Fruit fly (Drosophila melanogaster) whole organism, embryonic: ENCODE results near the gene Hinfp.

Experiments
- Abd-B ChIP-seq: fragments of 200-800 bp; sonication (Bioruptor generic); optimal IDR thresholded peaks from 2 replicates; lab custom pipeline; 2018; ENCODE audit warnings: missing biosample characterization, mild to moderate bottlenecking, missing genetic modification characterization, moderate library complexity
- CG1024 ChIP-seq: fragments of 200-800 bp; sonication (Bioruptor generic); IDR thresholded peaks from 2 replicates; pipeline ENCODE4 v1.3.6; 2022; ENCODE audit warnings: missing biosample characterization, missing genetic modification characterization
- CG11247 ChIP-seq: fragments of 200-800 bp; sonication (Bioruptor generic); IDR thresholded peaks from 2 replicates; pipeline ENCODE4 v1.3.6; 2022; ENCODE audit warnings: missing biosample characterization, missing genetic modification characterization
- CG12071 ChIP-seq: fragments of 200-800 bp; sonication (Bioruptor generic); optimal IDR thresholded peaks from 3 replicates; lab custom pipeline; 2018; ENCODE audit warnings: missing biosample characterization, mild to moderate bottlenecking, missing genetic modification characterization
- CG12391 ChIP-seq: fragments of 200-800 bp; sonication (Bioruptor generic); optimal IDR thresholded peaks from 3 replicates; lab custom pipeline; 2018; ENCODE audit warnings: missing biosample characterization, mild to moderate bottlenecking, missing genetic modification characterization, moderate library complexity
- CG12769 ChIP-seq: fragments of 200-800 bp; sonication (Bioruptor generic); optimal IDR thresholded peaks from 2 replicates; lab custom pipeline; 2019; ENCODE audit warnings: missing biosample characterization, mild to moderate bottlenecking, missing genetic modification characterization, moderate library complexity
- CG14710 ChIP-seq: fragments of 200-800 bp; sonication (Bioruptor generic); optimal IDR thresholded peaks from 3 replicates; lab custom pipeline; 2019; ENCODE audit warnings: missing biosample characterization, mild to moderate bottlenecking, missing genetic modification characterization, moderate library complexity
- CG15514 ChIP-seq: fragments of 200-800 bp; sonication (Bioruptor generic); optimal IDR thresholded peaks from 3 replicates; lab custom pipeline; 2017; ENCODE audit warnings: missing biosample characterization, missing genetic modification characterization, mild to moderate bottlenecking, moderate library complexity, missing genetic modification reagents
- CG1603 ChIP-seq: fragments of 200-800 bp; sonication (Bioruptor generic); optimal IDR thresholded peaks from 2 replicates; lab custom pipeline; 2019; ENCODE audit warnings: missing biosample characterization, mild to moderate bottlenecking, missing genetic modification characterization, moderate library complexity
- CG17612 ChIP-seq: fragments of 200-800 bp; sonication (Bioruptor generic); IDR thresholded peaks from 2 replicates; pipeline ENCODE4 v1.3.6; 2022; ENCODE audit warnings: missing biosample characterization, missing genetic modification characterization
- CG2129 ChIP-seq: fragments of 200-800 bp; sonication (Bioruptor generic); IDR thresholded peaks from 2 replicates; pipeline ENCODE4 v1.3.6; 2022; ENCODE audit warnings: missing biosample characterization, missing genetic modification characterization; ENCODE audit not compliant: partially characterized antibody
- CG2712 ChIP-seq: fragments of 200-800 bp; optimal IDR thresholded peaks from 3 replicates; lab custom pipeline; 2019; ENCODE audit warnings: missing biosample characterization, mild to moderate bottlenecking, missing genetic modification characterization, moderate library complexity
- CG3995 ChIP-seq: fragments of 200-800 bp; sonication (Bioruptor generic); optimal IDR thresholded peaks from 3 replicates; lab custom pipeline; 2016; ENCODE audit warnings: missing biosample characterization, missing genetic modification characterization
- CG6689 ChIP-seq: fragments of 200-800 bp; sonication (Bioruptor generic); IDR thresholded peaks from 2 replicates; pipeline ENCODE4 v1.3.6; 2022; ENCODE audit warnings: missing biosample characterization, missing genetic modification characterization
- CG6854 ChIP-seq: fragments of 200-800 bp; sonication (Bioruptor generic); optimal IDR thresholded peaks from 3 replicates; lab custom pipeline; 2017; ENCODE audit warnings: missing biosample characterization, mild to moderate bottlenecking, missing genetic modification characterization
- CG7745 ChIP-seq: fragments of 200-800 bp; sonication (Bioruptor generic); optimal IDR thresholded peaks from 2 replicates; lab custom pipeline; 2018; ENCODE audit warnings: missing biosample characterization, mild to moderate bottlenecking, missing genetic modification characterization, moderate library complexity
- CG7963 ChIP-seq: fragments of 200-800 bp; sonication (Bioruptor generic); IDR thresholded peaks from 3 replicates; pipeline ENCODE4 v1.3.6; 2022; ENCODE audit warnings: missing biosample characterization, missing genetic modification characterization; ENCODE audit not compliant: partially characterized antibody
- CG8944 ChIP-seq: fragments of 200-800 bp; sonication (Bioruptor generic); optimal IDR thresholded peaks from 3 replicates; lab custom pipeline; 2016; ENCODE audit warnings: missing biosample characterization, missing genetic modification characterization
- CTCF ChIP-seq: fragments of 200-800 bp; sonication (Bioruptor generic); optimal IDR thresholded peaks from 2 replicates; lab custom pipeline; 2017; ENCODE audit warnings: missing biosample characterization, mild to moderate bottlenecking, missing genetic modification characterization, moderate library complexity
- Dref ChIP-seq: fragments of 200-800 bp; sonication (Bioruptor generic); IDR thresholded peaks from 2 replicates; pipeline ENCODE4 v1.3.6; 2022; ENCODE audit warnings: missing biosample characterization, missing genetic modification characterization
- E2f1 ChIP-seq: fragments of 200-800 bp; sonication (Bioruptor generic); IDR thresholded peaks from 2 replicates; pipeline ENCODE4 v1.3.6; 2022; ENCODE audit warnings: missing biosample characterization, missing genetic modification characterization
- Elba2 ChIP-seq: fragments of 200-800 bp; sonication (Bioruptor generic); optimal IDR thresholded peaks from 3 replicates; lab custom pipeline; 2016; ENCODE audit warnings: missing biosample characterization, missing genetic modification characterization
- Gsc ChIP-seq: fragments of 200-800 bp; sonication (Bioruptor generic); IDR thresholded peaks from 2 replicates; pipeline ENCODE4 v1.3.6; 2022; ENCODE audit warnings: missing biosample characterization, missing genetic modification characterization
- Kr ChIP-seq: fragments of 200-800 bp; sonication (Bioruptor generic); optimal IDR thresholded peaks from 2 replicates; lab custom pipeline; 2017; ENCODE audit warnings: missing biosample characterization, mild to moderate bottlenecking, missing genetic modification characterization
- Mad ChIP-seq: fragments of 200-800 bp; sonication (Bioruptor generic); optimal IDR thresholded peaks from 2 replicates; lab custom pipeline; 2016; ENCODE audit warnings: missing biosample characterization, missing genetic modification characterization
- NK7.1 ChIP-seq: fragments of 200-800 bp; sonication (Bioruptor generic); optimal IDR thresholded peaks from 3 replicates; lab custom pipeline; 2016; ENCODE audit warnings: missing biosample characterization, missing genetic modification characterization
- Ravus ChIP-seq: fragments of 200-800 bp; sonication (Bioruptor generic); IDR thresholded peaks from 2 replicates; pipeline ENCODE4 v1.3.6; 2022; ENCODE audit warnings: missing biosample characterization, missing genetic modification characterization
- ac ChIP-seq: fragments of 200-800 bp; sonication (Bioruptor generic); optimal IDR thresholded peaks from 3 replicates; lab custom pipeline; 2017; ENCODE audit warnings: missing biosample characterization, mild to moderate bottlenecking, missing genetic modification characterization
- bab2 ChIP-seq: fragments of 200-800 bp; sonication (Bioruptor generic); optimal IDR thresholded peaks from 2 replicates; lab custom pipeline; 2016; ENCODE audit warnings: missing biosample characterization, missing genetic modification characterization
- bcd ChIP-seq: fragments of 200-800 bp; sonication (Bioruptor generic); optimal IDR thresholded peaks from 2 replicates; lab custom pipeline; 2017; ENCODE audit warnings: missing biosample characterization, mild to moderate bottlenecking, missing genetic modification characterization
- cad ChIP-seq: fragments of >200 bp; optimal IDR thresholded peaks from 2 replicates; lab custom pipeline; 2017; ENCODE audit warnings: missing biosample characterization, missing genetic modification characterization
- ci ChIP-seq: fragments of 200-800 bp; sonication (Bioruptor generic); IDR thresholded peaks from 3 replicates; pipeline ENCODE4 v1.3.6; 2022; ENCODE audit warnings: missing biosample characterization, missing genetic modification characterization
- cwo ChIP-seq: fragments of 200-800 bp; sonication (Bioruptor generic); optimal IDR thresholded peaks from 3 replicates; lab custom pipeline; 2017; ENCODE audit warnings: missing biosample characterization, missing genetic modification characterization, mild to moderate bottlenecking, moderate library complexity, missing genetic modification reagents
- dan ChIP-seq: fragments of 200-800 bp; sonication (Bioruptor generic); IDR thresholded peaks from 2 replicates; pipeline ENCODE4 v1.3.6; 2022; ENCODE audit warnings: missing biosample characterization, missing genetic modification characterization
- dm ChIP-seq: fragments of 200-800 bp; sonication (Bioruptor generic); optimal IDR thresholded peaks from 3 replicates; lab custom pipeline; 2016; ENCODE audit warnings: missing biosample characterization, missing genetic modification characterization
- dpn ChIP-seq, 2 experiments: fragments of 200-800 bp; sonication (Bioruptor generic); optimal IDR thresholded peaks; 3 replicates each; lab custom pipeline; 2016; ENCODE audit warnings: missing biosample characterization in 2 of 2, missing genetic modification characterization in 2 of 2
- jumu ChIP-seq: fragments of 200-800 bp; sonication (Bioruptor generic); optimal IDR thresholded peaks from 3 replicates; lab custom pipeline; 2016; ENCODE audit warnings: missing biosample characterization, missing genetic modification characterization
- lab ChIP-seq: fragments of 200-800 bp; sonication (Bioruptor generic); optimal IDR thresholded peaks from 3 replicates; lab custom pipeline; 2017; ENCODE audit warnings: missing biosample characterization, missing genetic modification characterization, mild to moderate bottlenecking, moderate library complexity, missing genetic modification reagents
- nerfin-2 ChIP-seq: fragments of 200-800 bp; sonication (Bioruptor generic); IDR thresholded peaks from 2 replicates; pipeline ENCODE4 v1.3.6; 2022; ENCODE audit warnings: missing biosample characterization, missing genetic modification characterization; ENCODE audit not compliant: partially characterized antibody
- odd ChIP-seq: fragments of 200-800 bp; sonication (Bioruptor generic); optimal IDR thresholded peaks from 2 replicates; lab custom pipeline; 2017; ENCODE audit warnings: missing biosample characterization, mild to moderate bottlenecking, missing genetic modification characterization
- otp ChIP-seq: fragments of 200-800 bp; sonication (Bioruptor generic); IDR thresholded peaks from 3 replicates; pipeline ENCODE4, ENCODE4 v1.3.6; 2022; ENCODE audit warnings: missing biosample characterization, missing genetic modification characterization
- pb ChIP-seq: fragments of 200-800 bp; sonication (Bioruptor generic); optimal IDR thresholded peaks from 3 replicates; lab custom pipeline; 2016; ENCODE audit warnings: missing biosample characterization, missing genetic modification characterization
- prd ChIP-seq, 3 experiments: fragments of >200 bp in 2 of 3; fragments of 200-800 bp in 1 of 3; sonication (Bioruptor generic) in 1 of 3; optimal IDR thresholded peaks in 2 of 3; IDR thresholded peaks in 1 of 3; 2 replicates in 2 of 3; 3 replicates in 1 of 3; pipeline versions ENCODE4 v1.3.6 to Lab custom; 2017 to 2022; ENCODE audit warnings: missing biosample characterization in 1 of 3, missing genetic modification characterization in 1 of 3
- psq ChIP-seq: fragments of 200-800 bp; sonication (Bioruptor generic); optimal IDR thresholded peaks from 2 replicates; lab custom pipeline; 2017; ENCODE audit warnings: missing biosample characterization, missing genetic modification characterization
- rib ChIP-seq: fragments of 200-800 bp; sonication (Bioruptor generic); IDR thresholded peaks from 2 replicates; pipeline ENCODE4 v1.3.6; 2022; ENCODE audit warnings: missing biosample characterization, missing genetic modification characterization
- ro ChIP-seq: fragments of 200-800 bp; sonication (Bioruptor generic); IDR thresholded peaks from 2 replicates; pipeline ENCODE4 v1.3.6; 2022; ENCODE audit warnings: missing biosample characterization, missing genetic modification characterization
- row ChIP-seq: fragments of 200-800 bp; sonication (Bioruptor generic); IDR thresholded peaks from 3 replicates; pipeline ENCODE4 v1.3.6; 2022; ENCODE audit warnings: missing biosample characterization, missing genetic modification characterization
- slp2 ChIP-seq: fragments of 200-800 bp; sonication (Bioruptor generic); optimal IDR thresholded peaks from 2 replicates; lab custom pipeline; 2016; ENCODE audit warnings: missing biosample characterization, missing genetic modification characterization
- trem ChIP-seq: fragments of 200-800 bp; optimal IDR thresholded peaks from 3 replicates; lab custom pipeline; 2019; ENCODE audit warnings: missing biosample characterization, mild to moderate bottlenecking, missing genetic modification characterization, moderate library complexity
- vvl ChIP-seq: fragments of 200-800 bp; sonication (Bioruptor generic); IDR thresholded peaks from 2 replicates; pipeline ENCODE4 v1.3.6; 2022; ENCODE audit warnings: missing biosample characterization, missing genetic modification characterization

Gene Hinfp

DNA sequence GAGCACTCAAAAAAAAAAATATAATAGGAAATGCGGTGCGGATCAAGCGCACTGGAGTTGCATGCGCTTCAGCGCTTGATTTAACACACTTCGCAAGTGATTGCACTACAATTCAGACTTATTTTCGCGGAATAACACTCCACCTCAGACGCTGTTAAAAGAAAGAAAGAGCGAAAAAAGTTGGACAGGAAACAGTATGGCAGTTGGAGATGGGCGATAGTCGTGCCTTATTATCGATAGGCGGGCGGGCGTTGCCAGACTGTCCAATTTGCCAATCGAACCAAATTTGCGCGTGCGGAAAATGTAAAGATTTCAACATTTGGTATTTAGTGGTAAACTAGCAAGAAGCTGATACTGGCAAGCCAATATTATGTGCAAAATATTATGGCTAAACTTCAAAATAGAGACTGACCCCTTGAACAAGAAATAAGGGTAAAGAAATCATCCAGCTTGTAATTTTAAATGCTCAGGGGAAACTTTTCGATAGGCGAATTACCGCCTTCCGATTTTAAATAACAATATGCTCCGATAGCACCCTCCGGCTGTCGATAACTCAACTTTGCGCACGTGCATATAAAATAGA lies 4.0 kb downstream of the Hinfp start, which contains the start of the genes RpL36 and Mybbp1A (continued):
- TF ChIP-seq ci (GFP tag; lab: Robert Waterston, UW), result peak; percentile 87
- peak; percentile 53 for TF ChIP-seq CG2129 (GFP tag; lab: Robert Waterston, UW)
- TF ChIP-seq ac (GFP tag; lab: Kevin White, UChicago), result no peak
- TF ChIP-seq odd, result peak; percentile 60
- no peak for TF ChIP-seq cad (GFP tag; lab: Kevin White, UChicago)
- peak; percentile 78 for TF ChIP-seq vvl
- TF ChIP-seq pb, result peak; percentile 76
- peak; percentile 77 for TF ChIP-seq CG12071 (GFP tag; lab: Kevin White, UChicago)
- TF ChIP-seq Mad (GFP tag; lab: Kevin White, UChicago), result peak; percentile 71
- peak; percentile 95 for TF ChIP-seq dm
- TF ChIP-seq bab2, result peak; percentile 62
- peak; percentile 76 for TF ChIP-seq trem (tag; lab: Kevin White, UChicago)
- peak; percentile 57; the same call in 1 of the 2 replicates for TF ChIP-seq E2f1 (GFP tag; lab: Robert Waterston, UW)
- peak; percentile 81 for TF ChIP-seq CG14710 (tag; lab: Kevin White, UChicago)
- TF ChIP-seq dpn (GFP tag; optimal IDR thresholded peaks at IDR 0.05; lab: Kevin White, UChicago), result peak; percentile 54 to 82
- TF ChIP-seq Abd-B (GFP tag; lab: Kevin White, UChicago), result no peak
- peak; percentile 89 for TF ChIP-seq CG1603
- TF ChIP-seq jumu (GFP tag; lab: Kevin White, UChicago), result peak; percentile 25
- peak; percentile 28 for TF ChIP-seq psq (GFP tag; lab: Kevin White, UChicago)
- TF ChIP-seq otp (GFP tag; lab: Robert Waterston, UW), result peak; percentile 66
- peak; percentile 93 for TF ChIP-seq CG15514
- TF ChIP-seq ro (GFP tag; lab: Robert Waterston, UW), result no peak; the same call in 1 of the 2 replicates
- no peak for TF ChIP-seq Elba2 (GFP tag; lab: Kevin White, UChicago)
- peak; percentile 85 for TF ChIP-seq CG3995 (GFP tag; lab: Kevin White, UChicago)
- TF ChIP-seq CTCF (GFP tag; lab: Kevin White, UChicago), result peak; percentile 38
- TF ChIP-seq CG12391, result peak; percentile 70
- peak; percentile 71 for TF ChIP-seq cwo (GFP tag; lab: Kevin White, UChicago)
- TF ChIP-seq CG1024 (GFP tag; lab: Robert Waterston, UW), result peak; percentile 29; the same call in 1 of the 2 replicates
- peak; percentile 75 for TF ChIP-seq CG7963 (GFP tag; lab: Robert Waterston, UW)
- peak; percentile 87 for TF ChIP-seq lab (GFP tag; lab: Kevin White, UChicago)
- TF ChIP-seq Gsc (GFP tag; lab: Robert Waterston, UW), result no peak
- peak; percentile 84 for TF ChIP-seq bcd (GFP tag; lab: Kevin White, UChicago)
- no peak for TF ChIP-seq CG12769
- peak; percentile 63; the same call in 1 of the 2 replicates for TF ChIP-seq CG11247 (GFP tag; lab: Robert Waterston, UW)
- TF ChIP-seq CG6689 (GFP tag; lab: Robert Waterston, UW), result peak; percentile 48; the same call in 1 of the 2 replicates
- TF ChIP-seq Ravus (GFP tag; lab: Robert Waterston, UW), result no peak
- TF ChIP-seq CG17612 (GFP tag; lab: Robert Waterston, UW), result no peak
- TF ChIP-seq Kr (GFP tag; lab: Kevin White, UChicago), result no peak
- TF ChIP-seq CG7745, result no peak
- peak; percentile 91 for TF ChIP-seq Dref
- TF ChIP-seq slp2 (GFP tag; lab: Kevin White, UChicago), result peak; percentile 77
- TF ChIP-seq row (GFP tag; lab: Robert Waterston, UW), result peak; percentile 53; the same call in 2 of the 3 replicates
- peak; percentile 55 for TF ChIP-seq CG8944 (GFP tag; lab: Kevin White, UChicago)
- TF ChIP-seq rib (GFP tag; lab: Robert Waterston, UW), result peak; percentile 55; the same call in 1 of the 2 replicates
- TF ChIP-seq CG2712 (tag; lab: Kevin White, UChicago), result peak; percentile 44
- TF ChIP-seq CG6854 (GFP tag; lab: Kevin White, UChicago), result peak; percentile 66
- TF ChIP-seq nerfin-2 (GFP tag; lab: Robert Waterston, UW), result peak; percentile 83
- no peak for TF ChIP-seq prd (optimal IDR thresholded peaks at IDR 0.05; lab: Kevin White, UChicago)
- TF ChIP-seq prd (GFP tag; IDR thresholded peaks at IDR 0.05; lab: Robert Waterston, UW), result peak; percentile 60
- TF ChIP-seq NK7.1 (GFP tag; lab: Kevin White, UChicago), result peak; percentile 67
- TF ChIP-seq dan (GFP tag; lab: Robert Waterston, UW), result no peak
